Fruit fly (Drosophila melanogaster) whole organism, embryonic: ENCODE data around the gene Socs36E.

Experiments
- CG10209 ChIP-seq: fragments of 200-800 bp; sonication (Bioruptor generic); optimal IDR thresholded peaks from 3 replicates; lab custom pipeline; 2017; ENCODE audit warnings: missing biosample characterization, mild to moderate bottlenecking, missing genetic modification characterization, missing genetic modification reagents
- CG1602 ChIP-seq: fragments of 200-800 bp; sonication (Bioruptor generic); optimal IDR thresholded peaks from 3 replicates; lab custom pipeline; 2016; ENCODE audit warnings: missing biosample characterization, missing genetic modification characterization
- CG18619 ChIP-seq: fragments of 200-800 bp; sonication (Bioruptor generic); optimal IDR thresholded peaks from 3 replicates; lab custom pipeline; 2017; ENCODE audit warnings: missing biosample characterization, mild to moderate bottlenecking, missing genetic modification characterization
- CG31388 ChIP-seq: fragments of 200-800 bp; sonication (Bioruptor generic); optimal IDR thresholded peaks from 2 replicates; lab custom pipeline; 2016; ENCODE audit warnings: missing biosample characterization, missing genetic modification characterization
- CG7556 ChIP-seq: fragments of 200-800 bp; sonication (Bioruptor generic); optimal IDR thresholded peaks from 2 replicates; lab custom pipeline; 2017; ENCODE audit warnings: missing biosample characterization, mild to moderate bottlenecking, missing genetic modification characterization
- CG8281 ChIP-seq: fragments of 200-800 bp; sonication (Bioruptor generic); optimal IDR thresholded peaks from 2 replicates; lab custom pipeline; 2018; ENCODE audit warnings: missing biosample characterization, mild to moderate bottlenecking, missing genetic modification characterization, moderate library complexity
- NK7.1 ChIP-seq: fragments of 200-800 bp; sonication (Bioruptor generic); optimal IDR thresholded peaks from 3 replicates; lab custom pipeline; 2016; ENCODE audit warnings: missing biosample characterization, missing genetic modification characterization
- Rfx ChIP-seq: fragments of 200-800 bp; sonication (Bioruptor generic); IDR thresholded peaks from 2 replicates; pipeline ENCODE4 v1.3.6; 2022; ENCODE audit warnings: missing biosample characterization, missing genetic modification characterization
- ash1 ChIP-seq: fragments of 200-800 bp; sonication (Bioruptor generic); optimal IDR thresholded peaks from 2 replicates; lab custom pipeline; 2018; ENCODE audit warnings: missing biosample characterization, mild to moderate bottlenecking, missing genetic modification characterization
- pros ChIP-seq: fragments of 200-800 bp; sonication (Bioruptor generic); optimal IDR thresholded peaks from 3 replicates; lab custom pipeline; 2019; ENCODE audit warnings: missing biosample characterization, mild to moderate bottlenecking, missing genetic modification characterization, moderate library complexity
- scrt ChIP-seq: fragments of 200-800 bp; sonication (Bioruptor generic); optimal IDR thresholded peaks from 2 replicates; lab custom pipeline; 2018; ENCODE audit warnings: missing biosample characterization, mild to moderate bottlenecking, missing genetic modification characterization, moderate library complexity
- trh ChIP-seq: fragments of 200-800 bp; sonication (Bioruptor generic); optimal IDR thresholded peaks from 2 replicates; lab custom pipeline; 2016; ENCODE audit warnings: missing biosample characterization, missing genetic modification characterization

dm6 chr2L:18091705-18092104 lies 60.5 kb downstream of the Socs36E start:
- TF ChIP-seq NK7.1 (GFP tag; lab: Kevin White, UChicago) (no peak), CG10209 (no peak), ash1 (GFP tag; lab: Kevin White, UChicago) (no peak), pros (no peak), CG7556 (no peak), CG18619 (GFP tag; lab: Kevin White, UChicago) (no peak), CG8281 (no peak), trh (GFP tag; lab: Kevin White, UChicago) (no peak), CG31388 (GFP tag; lab: Kevin White, UChicago) (no peak), scrt (no peak), Rfx (GFP tag; lab: Robert Waterston, UW) (no peak), CG1602 (no peak)
